Worm (Caenorhabditis elegans) whole organism, early embryonic: ENCODE data around the gene F54D8.6.

Experiments used
- B0310.2 ChIP-seq: sonication (generic microtip); optimal IDR thresholded peaks from 2 replicates; lab custom pipeline; 2016; ENCODE audit warnings: mild to moderate bottlenecking, missing genetic modification characterization, missing compliant biosample characterization
- F13C5.2 ChIP-seq: sonication (generic microtip); optimal IDR thresholded peaks from 2 replicates; lab custom pipeline; 2017; ENCODE audit warnings: mild to moderate bottlenecking, missing genetic modification characterization, inconsistent platforms, missing compliant biosample characterization
- aly-1 ChIP-seq: sonication (generic microtip); optimal IDR thresholded peaks from 2 replicates; lab custom pipeline; 2016; ENCODE audit warnings: missing genetic modification characterization, missing compliant biosample characterization
- ama-1 ChIP-seq: fragments of 150-350 bp; optimal IDR thresholded peaks from 2 replicates; lab custom pipeline; 2014
- ceh-36 ChIP-seq: sonication (generic microtip); optimal IDR thresholded peaks from 2 replicates; lab custom pipeline; 2016; ENCODE audit warnings: missing genetic modification characterization, inconsistent platforms, missing compliant biosample characterization
- tbx-11 ChIP-seq: fragments of 200-800 bp; sonication (Bioruptor generic); IDR thresholded peaks from 2 replicates; pipeline ENCODE4 v1.3.6; 2022; ENCODE audit warnings: missing genetic modification characterization, missing compliant biosample characterization
- tbx-37 ChIP-seq: fragments of 200-800 bp; sonication (Bioruptor generic); conservative IDR thresholded peaks from 2 replicates; pipeline ENCODE4 v1.3.6; 2022; ENCODE audit warnings: missing genetic modification reagents, missing genetic modification characterization, missing compliant biosample characterization

- TF ChIP-seq tbx-37 (no peak), tbx-11 (no peak), ama-1 (no peak), aly-1 (tag; lab: Kevin White, UChicago) (no peak), ceh-36 (tag; lab: Kevin White, UChicago) (no peak), B0310.2 (tag; lab: Kevin White, UChicago) (no peak), F13C5.2 (tag; lab: Kevin White, UChicago) (no peak)
These were observed at the start of gene F54D8.6 for ce11 chrIII:5102616-5103015.
